Worm (Caenorhabditis elegans): ENCODE results near the gene clp-1.
A peak's percentile ranks its signal among the peaks of the same experiment; 100 is the strongest.
"Not testable (repeated sequence)": the region's sequence is repeated elsewhere in the genome, so short reads cannot be mapped to it uniquely, and the experiment has no call there.

clp-1 gene

DNA sequence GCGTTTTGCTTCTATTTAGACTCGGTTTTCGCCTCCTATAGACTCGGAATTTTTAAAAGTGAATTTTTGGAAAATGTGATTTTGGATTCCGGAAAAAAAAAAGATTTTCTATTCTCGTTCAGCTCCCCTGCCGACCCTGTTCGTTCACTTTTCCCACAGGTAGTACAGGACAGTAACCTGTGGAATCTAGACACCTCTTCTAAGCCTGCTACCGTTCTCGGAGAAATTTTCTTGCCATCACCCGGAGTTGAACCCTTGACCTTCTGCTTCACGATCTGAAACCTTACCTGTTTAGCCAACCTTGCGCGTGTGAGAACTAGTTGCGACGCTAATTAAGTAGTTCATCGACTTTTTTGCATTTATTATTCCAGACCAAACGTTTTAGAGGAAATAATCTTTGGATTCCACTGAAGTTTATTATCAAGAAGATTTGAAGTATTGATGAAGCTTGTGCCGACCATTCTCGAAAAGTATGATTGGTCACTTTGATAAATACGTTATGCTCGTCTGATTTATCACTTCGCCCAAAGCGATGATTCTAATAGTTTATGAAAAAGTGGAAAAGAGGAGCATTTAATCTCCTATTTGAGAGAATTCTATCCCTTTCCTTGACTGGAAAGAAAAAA lies 26.0 kb upstream of the clp-1 start (continued):
- TF ChIP-seq F26F4.8 (GFP tag; conservative IDR thresholded peaks at IDR 0.05) (peak; percentile 95), lim-7 (GFP tag; IDR thresholded peaks at IDR 0.05) (peak; percentile 79), snpc-1.2 (GFP tag; IDR thresholded peaks at IDR 0.05) (peak; percentile 71), ctbp-1 (GFP tag; IDR thresholded peaks at IDR 0.05) (peak; percentile 50; the same call in 1 of the 2 replicates), mdt-29 (GFP tag; IDR thresholded peaks at IDR 0.05) (peak; percentile 51; the same call in 1 of the 2 replicates), T26A8.4 (GFP tag; IDR thresholded peaks at IDR 0.05) (0 out of 2 replicates have a peak, but pooled peaks have one; percentile 27), arid-1 (GFP tag; conservative IDR thresholded peaks at IDR 0.05) (peak; percentile 71; the same call in 1 of the 2 replicates), vab-7 (GFP tag; IDR thresholded peaks at IDR 0.05) (peak; percentile 69), ceh-20 (GFP tag; IDR thresholded peaks at IDR 0.05) (0 out of 2 replicates have a peak, but pooled peaks have one; percentile 19), lin-38 (GFP tag; IDR thresholded peaks at IDR 0.05) (peak; percentile 72)

- TF ChIP-seq unc-39 (tag; optimal IDR thresholded peaks at IDR 0.05) = no peak
- no peak for TF ChIP-seq dmd-8 (GFP tag; IDR thresholded peaks at IDR 0.05)
- TF ChIP-seq snpc-1.2 (GFP tag; IDR thresholded peaks at IDR 0.05) = no peak
Observed at ce11 chrIII:7956965-7957364, 22.8 kb upstream of the clp-1 start, which contains the start of gene C29E4.9. C29E4.9 (minus strand) TSS chrIII:7957065.

DNA sequence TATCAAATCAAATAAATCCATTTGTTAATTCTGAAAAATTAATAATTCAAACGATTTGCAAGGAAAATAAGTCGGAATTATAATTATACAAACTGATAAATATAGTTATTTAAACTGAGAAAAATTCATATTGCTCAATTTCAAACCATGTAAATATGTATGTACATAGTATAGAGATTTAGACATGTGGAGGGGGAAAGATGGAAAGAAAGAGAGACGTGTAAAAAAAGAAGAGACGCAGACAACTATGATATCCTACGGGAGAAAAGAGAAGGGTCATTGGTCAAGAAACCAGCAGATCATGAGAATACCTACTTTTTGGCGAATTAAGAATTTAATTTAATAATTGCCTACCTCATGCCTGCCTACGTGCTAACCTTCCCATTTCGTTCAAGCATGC lies 21.7 kb upstream of the clp-1 start, which contains the start of gene C29E4.11:
TSS of gene C29E4.11 (minus strand) at position 30 of the 400 bp plus-strand sequence.
- TF ChIP-seq jun-1 (tag; optimal IDR thresholded peaks at IDR 0.05) (no peak), hlh-30 (tag; optimal IDR thresholded peaks at IDR 0.05; ENCODE audit: insufficient read depth) (peak; percentile 5), ZK337.2 (GFP tag; IDR thresholded peaks at IDR 0.05) (no peak), lsy-2 (tag; optimal IDR thresholded peaks at IDR 0.05) (peak in 1 of 2 experiments; percentile 41), mep-1 (tag; optimal IDR thresholded peaks at IDR 0.05) (no peak), dve-1 (tag; optimal IDR thresholded peaks at IDR 0.05; ENCODE audit: insufficient read depth) (peak; percentile 15), unc-39 (tag; optimal IDR thresholded peaks at IDR 0.05) (no peak)

DNA sequence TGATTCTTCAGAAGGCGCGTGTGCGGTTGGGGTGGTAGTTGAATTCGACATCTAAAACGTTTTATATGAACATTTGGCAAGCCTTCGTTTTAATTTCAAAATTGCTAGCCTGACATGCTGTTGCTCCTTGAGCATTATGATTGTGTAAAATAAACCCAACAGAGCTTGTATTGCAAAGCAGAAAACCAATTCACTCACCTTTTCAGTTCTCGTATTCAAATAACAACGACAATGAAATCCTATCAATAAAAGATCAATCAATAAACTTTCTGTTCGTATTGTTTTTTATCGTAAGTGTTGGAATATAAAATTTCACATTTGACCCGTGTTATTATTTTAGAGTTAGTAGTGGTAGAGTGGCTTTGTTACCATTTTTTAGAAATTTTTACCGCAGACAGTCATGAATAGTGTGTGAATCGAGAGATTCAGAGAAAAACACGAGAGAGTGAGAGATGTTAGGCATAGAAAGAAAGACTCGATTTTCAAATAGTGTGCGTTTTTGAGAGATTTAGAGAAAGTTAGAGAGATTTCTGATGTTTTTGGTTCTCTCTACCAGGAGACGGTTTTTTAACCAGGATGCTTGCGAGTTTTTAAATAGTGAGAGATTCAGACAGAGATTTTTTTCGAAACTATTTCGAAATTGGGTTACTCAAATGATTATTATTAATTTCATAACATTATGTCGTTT lies 20.7 kb upstream of the clp-1 start, which contains the start of gene F54H12.10:
TSS of gene F54H12.10 (minus strand) at position 51 of the 688 bp plus-strand sequence.
- TF ChIP-seq lin-38 (GFP tag; IDR thresholded peaks at IDR 0.05) (peak; percentile 54), arid-1 (GFP tag; conservative IDR thresholded peaks at IDR 0.05) (peak; percentile 24; the same call in 1 of the 2 replicates), lin-1 (GFP tag; IDR thresholded peaks at IDR 0.05) (0 out of 2 replicates have a peak, but pooled peaks have one; percentile 44)

DNA sequence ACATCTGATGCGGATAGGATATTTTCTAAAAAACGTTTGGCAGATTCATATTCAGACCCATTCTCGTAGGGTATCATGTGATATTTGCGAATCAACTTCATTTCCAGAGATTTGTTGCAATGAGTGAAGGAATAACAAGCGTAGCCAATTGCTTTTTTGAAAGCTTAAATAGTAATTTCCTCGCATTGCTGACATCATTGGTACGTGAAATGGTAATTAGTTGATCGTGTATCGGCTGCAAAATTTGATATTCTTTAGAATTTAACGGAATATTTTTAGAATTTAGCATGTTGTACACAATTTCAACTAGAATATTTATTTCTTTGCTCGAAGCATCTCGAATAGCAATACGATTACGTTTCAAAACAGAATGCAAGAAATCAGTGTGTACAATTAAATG lies 17.1 kb upstream of the clp-1 start, which contains the start of gene F54H12.4:
TSS of gene F54H12.4 (minus strand) at position 101 of the 400 bp plus-strand sequence.
- not testable (repeated sequence) for TF ChIP-seq daf-16 (GFP tag; optimal IDR thresholded peaks at IDR 0.05); daf-16 (tag; optimal IDR thresholded peaks at IDR 0.05); ceh-62 (tag; optimal IDR thresholded peaks at IDR 0.05); nhr-76 (tag; optimal IDR thresholded peaks at IDR 0.05)

ce11 chrIII:7964281-7964680 lies 15.5 kb upstream of the clp-1 start, which contains the start of gene F54H12.2:
F54H12.2 (plus strand) TSS chrIII:7964581.
- TF ChIP-seq dmd-8 (GFP tag; IDR thresholded peaks at IDR 0.05); nhr-42 (GFP tag; IDR thresholded peaks at IDR 0.05); aly-2 (tag; optimal IDR thresholded peaks at IDR 0.05): not testable (repeated sequence)
